Fruit fly (Drosophila melanogaster): Measurements from ENCODE around the gene CG17147.

The CG17147 gene

dm6 chr3L:20185206-20185868, 38.4 kb upstream of the CG17147 start (continued):
- TF ChIP-seq grau (tag; optimal IDR thresholded peaks at IDR 0.05), result peak; percentile 82
- TF ChIP-seq CG13123 (GFP tag; optimal IDR thresholded peaks at IDR 0.05), result peak; percentile 37
- TF ChIP-seq nau (GFP tag; optimal IDR thresholded peaks at IDR 0.05), result peak; percentile 43
- TF ChIP-seq PHDP (tag; optimal IDR thresholded peaks at IDR 0.05), result peak; percentile 63
- peak in 1 of 2 experiments; percentile 34 for TF ChIP-seq bsh (GFP tag; optimal IDR thresholded peaks at IDR 0.05)
- TF ChIP-seq bbx (GFP tag; IDR thresholded peaks at IDR 0.05; ENCODE audit: partially characterized antibody), result no peak
- TF ChIP-seq ssp (GFP tag; IDR thresholded peaks at IDR 0.05), result no peak
- peak; percentile 21; the same call in 1 of the 3 replicates for TF ChIP-seq HLH4C (GFP tag; IDR thresholded peaks at IDR 0.05; ENCODE audit: partially characterized antibody)
- TF ChIP-seq unc-4 (GFP tag; IDR thresholded peaks at IDR 0.05; ENCODE audit: partially characterized antibody), result no peak
- no peak for TF ChIP-seq inv (GFP tag; IDR thresholded peaks at IDR 0.05; ENCODE audit: partially characterized antibody)
- TF ChIP-seq CG12104 (GFP tag; optimal IDR thresholded peaks at IDR 0.05), result no peak
- no peak for TF ChIP-seq ERR (GFP tag; optimal IDR thresholded peaks at IDR 0.05)
- TF ChIP-seq lab (GFP tag; optimal IDR thresholded peaks at IDR 0.05), result peak; percentile 69
- TF ChIP-seq D19A (tag; optimal IDR thresholded peaks at IDR 0.05), result no peak
- no peak for TF ChIP-seq CG30431 (GFP tag; optimal IDR thresholded peaks at IDR 0.05)
- TF ChIP-seq Sox100B (GFP tag; optimal IDR thresholded peaks at IDR 0.05), result no peak
- TF ChIP-seq pb (GFP tag; optimal IDR thresholded peaks at IDR 0.05), result no peak
- TF ChIP-seq CG13287 (GFP tag; IDR thresholded peaks at IDR 0.05; ENCODE audit: partially characterized antibody), result no peak
- TF ChIP-seq Hsf (GFP tag; optimal IDR thresholded peaks at IDR 0.05), result peak; percentile 71
- no peak for TF ChIP-seq CG1792 (GFP tag; optimal IDR thresholded peaks at IDR 0.05)
- no peak for TF ChIP-seq disco-r (GFP tag; optimal IDR thresholded peaks at IDR 0.05)
- TF ChIP-seq CG31224 (GFP tag; IDR thresholded peaks at IDR 0.05), result no peak
- TF ChIP-seq danr (GFP tag; IDR thresholded peaks at IDR 0.05), result no peak
- TF ChIP-seq CG4424 (GFP tag; optimal IDR thresholded peaks at IDR 0.05), result peak; percentile 23
- no peak for TF ChIP-seq peb (GFP tag; IDR thresholded peaks at IDR 0.05)
- TF ChIP-seq stwl (tag; optimal IDR thresholded peaks at IDR 0.05), result no peak
- no peak for TF ChIP-seq CG5245 (GFP tag; optimal IDR thresholded peaks at IDR 0.05)
- TF ChIP-seq CG8089 (GFP tag; optimal IDR thresholded peaks at IDR 0.05), result no peak
- TF ChIP-seq Usf (GFP tag; optimal IDR thresholded peaks at IDR 0.05), result peak; percentile 10
- no peak for TF ChIP-seq CG4282 (GFP tag; optimal IDR thresholded peaks at IDR 0.05)
- TF ChIP-seq wor (GFP tag; IDR thresholded peaks at IDR 0.05), result no peak; the same call in 1 of the 2 replicates
- TF ChIP-seq hb (GFP tag; IDR thresholded peaks at IDR 0.05; ENCODE audit: partially characterized antibody), result no peak
- TF ChIP-seq tna (GFP tag; IDR thresholded peaks at IDR 0.05; ENCODE audit: partially characterized antibody), result no peak
- peak; percentile 32 for TF ChIP-seq ewg (GFP tag; optimal IDR thresholded peaks at IDR 0.05)
- no peak for TF ChIP-seq psq (GFP tag; optimal IDR thresholded peaks at IDR 0.05)
- peak; percentile 23 for TF ChIP-seq chn (GFP tag; optimal IDR thresholded peaks at IDR 0.05)
- peak; percentile 61 for TF ChIP-seq H2.0 (GFP tag; IDR thresholded peaks at IDR 0.05)
- TF ChIP-seq CG9876 (GFP tag; optimal IDR thresholded peaks at IDR 0.05), result peak; percentile 12
- TF ChIP-seq Nf-YA (GFP tag; IDR thresholded peaks at IDR 0.05), result no peak
- no peak for TF ChIP-seq dm (GFP tag; optimal IDR thresholded peaks at IDR 0.05)
- TF ChIP-seq CrebB (tag; optimal IDR thresholded peaks at IDR 0.05), result no peak
- no peak for TF ChIP-seq hkb (optimal IDR thresholded peaks at IDR 0.05)
- no peak for TF ChIP-seq hkb (GFP tag; IDR thresholded peaks at IDR 0.05)
- no peak for TF ChIP-seq wek (GFP tag; optimal IDR thresholded peaks at IDR 0.05)
- TF ChIP-seq NFAT (GFP tag; IDR thresholded peaks at IDR 0.05), result no peak
- peak; percentile 65 for TF ChIP-seq CG3281 (GFP tag; optimal IDR thresholded peaks at IDR 0.05)
- TF ChIP-seq CG17568 (GFP tag; optimal IDR thresholded peaks at IDR 0.05), result peak; percentile 20
- no peak for TF ChIP-seq CG17829 (tag; optimal IDR thresholded peaks at IDR 0.05)
- TF ChIP-seq crol (GFP tag; IDR thresholded peaks at IDR 0.05), result no peak
- peak in 1 of 2 experiments; percentile 37 for TF ChIP-seq Eip74EF (GFP tag; optimal IDR thresholded peaks at IDR 0.05)

All from whole organism, embryonic.